Worm (Caenorhabditis elegans): ENCODE results near the gene srx-77.
"Not testable (repeated sequence)": the region's sequence is repeated elsewhere in the genome, so short reads cannot be mapped to it uniquely, and the experiment has no call there.

ce11 chrV:4632808-4633207 lies 35.7 kb downstream of the srx-77 start:
- TF ChIP-seq aly-1 (tag; optimal IDR thresholded peaks at IDR 0.05); ama-1 (optimal IDR thresholded peaks at IDR 0.05); tbx-37 (GFP tag; conservative IDR thresholded peaks at IDR 0.05); hnd-1 (tag; optimal IDR thresholded peaks at IDR 0.05); hmbx-1 (tag; optimal IDR thresholded peaks at IDR 0.05); hmg-4 (GFP tag; optimal IDR thresholded peaks at IDR 0.05); tra-4 (tag; optimal IDR thresholded peaks at IDR 0.05): not testable (repeated sequence)

Measured in whole organism, early embryonic.